Fruit fly (Drosophila melanogaster) whole organism, embryonic: ENCODE measurements around the gene CG12398.
A peak's percentile ranks its signal among the peaks of the same experiment; 100 is the strongest.

Experiments used
- CG10321 ChIP-seq: fragments of 200-800 bp; sonication (Bioruptor generic); IDR thresholded peaks from 2 replicates; pipeline ENCODE4 v1.3.6; 2022; ENCODE audit warnings: missing biosample characterization, missing genetic modification characterization
- CG11723 ChIP-seq: fragments of 200-800 bp; sonication (Bioruptor generic); optimal IDR thresholded peaks from 2 replicates; lab custom pipeline; 2017; ENCODE audit warnings: missing biosample characterization, mild to moderate bottlenecking, missing genetic modification characterization
- CG12071 ChIP-seq: fragments of 200-800 bp; sonication (Bioruptor generic); optimal IDR thresholded peaks from 3 replicates; lab custom pipeline; 2018; ENCODE audit warnings: missing biosample characterization, mild to moderate bottlenecking, missing genetic modification characterization
- CG12155 ChIP-seq: fragments of 200-800 bp; sonication (Bioruptor generic); optimal IDR thresholded peaks from 3 replicates; lab custom pipeline; 2016; ENCODE audit warnings: missing biosample characterization, missing genetic modification characterization
- CG1233 ChIP-seq: fragments of 200-800 bp; sonication (Bioruptor generic); optimal IDR thresholded peaks from 4 replicates; lab custom pipeline; 2018; ENCODE audit warnings: missing biosample characterization, mild to moderate bottlenecking, missing genetic modification characterization
- CG12942 ChIP-seq: fragments of 200-800 bp; sonication (Bioruptor generic); optimal IDR thresholded peaks from 3 replicates; lab custom pipeline; 2016; ENCODE audit warnings: missing biosample characterization, missing genetic modification characterization
- CG13296 ChIP-seq: fragments of 200-800 bp; sonication (Bioruptor generic); optimal IDR thresholded peaks from 3 replicates; lab custom pipeline; 2018; ENCODE audit warnings: missing biosample characterization, mild to moderate bottlenecking, missing genetic modification characterization
- CG15514 ChIP-seq: fragments of 200-800 bp; sonication (Bioruptor generic); optimal IDR thresholded peaks from 3 replicates; lab custom pipeline; 2017; ENCODE audit warnings: missing biosample characterization, missing genetic modification characterization, mild to moderate bottlenecking, moderate library complexity, missing genetic modification reagents
- CG2889 ChIP-seq: fragments of 200-800 bp; sonication (Bioruptor generic); IDR thresholded peaks from 3 replicates; pipeline ENCODE4 v1.3.6; 2022; ENCODE audit warnings: missing biosample characterization, missing genetic modification characterization
- CG3726 ChIP-seq: fragments of 200-800 bp; sonication (Bioruptor generic); IDR thresholded peaks from 3 replicates; pipeline ENCODE4, ENCODE4 v1.3.6; 2022; ENCODE audit warnings: missing biosample characterization, missing genetic modification characterization
- CG42726 ChIP-seq: fragments of 200-800 bp; sonication (Bioruptor generic); IDR thresholded peaks from 2 replicates; pipeline ENCODE4 v1.3.6; 2022; ENCODE audit warnings: missing biosample characterization, missing genetic modification characterization; ENCODE audit not compliant: partially characterized antibody
- CG4328 ChIP-seq: fragments of 200-800 bp; sonication (Bioruptor generic); optimal IDR thresholded peaks from 3 replicates; lab custom pipeline; 2017; ENCODE audit warnings: missing biosample characterization, missing genetic modification reagents, missing genetic modification characterization
- CG7357 ChIP-seq: fragments of 200-800 bp; sonication (Bioruptor generic); IDR thresholded peaks from 3 replicates; pipeline ENCODE4 v1.3.6; 2022; ENCODE audit warnings: missing biosample characterization, missing genetic modification characterization
- CG7556 ChIP-seq: fragments of 200-800 bp; sonication (Bioruptor generic); optimal IDR thresholded peaks from 2 replicates; lab custom pipeline; 2017; ENCODE audit warnings: missing biosample characterization, mild to moderate bottlenecking, missing genetic modification characterization
- CG9215 ChIP-seq: fragments of 200-800 bp; sonication (Bioruptor generic); IDR thresholded peaks from 2 replicates; pipeline ENCODE4 v1.3.6; 2022; ENCODE audit warnings: missing biosample characterization, missing genetic modification characterization
- CG9797 ChIP-seq: fragments of 200-800 bp; sonication (Bioruptor generic); optimal IDR thresholded peaks from 3 replicates; lab custom pipeline; 2018; ENCODE audit warnings: missing biosample characterization, mild to moderate bottlenecking, missing genetic modification characterization
- Camta ChIP-seq: fragments of 200-800 bp; sonication (Bioruptor generic); optimal IDR thresholded peaks from 2 replicates; lab custom pipeline; 2016; ENCODE audit warnings: missing biosample characterization, missing genetic modification characterization
- Dek ChIP-seq: fragments of 200-800 bp; sonication (Bioruptor generic); optimal IDR thresholded peaks from 3 replicates; lab custom pipeline; 2019; ENCODE audit warnings: missing biosample characterization, mild to moderate bottlenecking, missing genetic modification characterization, moderate library complexity
- Dip2 ChIP-seq: fragments of 200-800 bp; sonication (Bioruptor generic); IDR thresholded peaks from 2 replicates; pipeline ENCODE4 v1.3.6; 2022; ENCODE audit warnings: missing biosample characterization, missing genetic modification characterization
- Elba2 ChIP-seq: fragments of 200-800 bp; sonication (Bioruptor generic); optimal IDR thresholded peaks from 3 replicates; lab custom pipeline; 2016; ENCODE audit warnings: missing biosample characterization, missing genetic modification characterization
- Hmr ChIP-seq: fragments of 200-800 bp; sonication (Bioruptor generic); optimal IDR thresholded peaks from 3 replicates; lab custom pipeline; 2017; ENCODE audit warnings: mild to moderate bottlenecking, missing biosample characterization, missing genetic modification reagents, missing genetic modification characterization
- Hmx ChIP-seq: fragments of 200-800 bp; sonication (Bioruptor generic); optimal IDR thresholded peaks from 2 replicates; lab custom pipeline; 2016; ENCODE audit warnings: missing biosample characterization, missing genetic modification characterization
- Hr3 ChIP-seq: fragments of 200-800 bp; sonication (Bioruptor generic); optimal IDR thresholded peaks from 3 replicates; lab custom pipeline; 2016; ENCODE audit warnings: missing biosample characterization, missing genetic modification characterization
- MBD-R2 ChIP-seq: fragments of 200-800 bp; sonication (Bioruptor generic); IDR thresholded peaks from 2 replicates; pipeline ENCODE4 v1.3.6; 2022; ENCODE audit warnings: missing biosample characterization, missing genetic modification characterization
- MESR4 ChIP-seq: fragments of 200-800 bp; sonication (Bioruptor generic); optimal IDR thresholded peaks from 2 replicates; lab custom pipeline; 2018; ENCODE audit warnings: missing biosample characterization, mild to moderate bottlenecking, missing genetic modification characterization, moderate library complexity
- MTF-1 ChIP-seq: fragments of 200-800 bp; sonication (Bioruptor generic); optimal IDR thresholded peaks from 2 replicates; lab custom pipeline; 2018; ENCODE audit warnings: missing biosample characterization, mild to moderate bottlenecking, missing genetic modification characterization, borderline replicate concordance
- Meics ChIP-seq: fragments of 200-800 bp; sonication (Bioruptor generic); optimal IDR thresholded peaks from 2 replicates; lab custom pipeline; 2017; ENCODE audit warnings: missing biosample characterization, mild to moderate bottlenecking, missing genetic modification characterization
- Scr ChIP-seq: fragments of 200-800 bp; sonication (Bioruptor generic); IDR thresholded peaks from 2 replicates; pipeline ENCODE4 v1.3.6; 2022; ENCODE audit warnings: missing biosample characterization, missing genetic modification characterization; ENCODE audit not compliant: partially characterized antibody
- TFAM ChIP-seq: fragments of 200-800 bp; sonication (Bioruptor generic); optimal IDR thresholded peaks from 2 replicates; lab custom pipeline; 2017; ENCODE audit warnings: missing biosample characterization, missing genetic modification characterization, inconsistent platforms
- amos ChIP-seq: fragments of 200-800 bp; sonication (Bioruptor generic); IDR thresholded peaks from 2 replicates; pipeline ENCODE4 v1.3.6; 2022; ENCODE audit warnings: missing biosample characterization, missing genetic modification characterization; ENCODE audit not compliant: partially characterized antibody
- bowl ChIP-seq: fragments of 200-800 bp; sonication (Bioruptor generic); IDR thresholded peaks from 2 replicates; pipeline ENCODE4 v1.3.6; 2022; ENCODE audit warnings: missing biosample characterization, missing genetic modification characterization
- caup ChIP-seq: fragments of 200-800 bp; sonication (Bioruptor generic); optimal IDR thresholded peaks from 3 replicates; lab custom pipeline; 2017; ENCODE audit warnings: missing biosample characterization, mild to moderate bottlenecking, missing genetic modification characterization, moderate library complexity; ENCODE audit not compliant: severe bottlenecking
- dm ChIP-seq: fragments of 200-800 bp; sonication (Bioruptor generic); optimal IDR thresholded peaks from 3 replicates; lab custom pipeline; 2016; ENCODE audit warnings: missing biosample characterization, missing genetic modification characterization
- dmrt99B ChIP-seq: fragments of 200-800 bp; sonication (Bioruptor generic); optimal IDR thresholded peaks from 2 replicates; lab custom pipeline; 2018; ENCODE audit warnings: missing biosample characterization, mild to moderate bottlenecking, missing genetic modification characterization, moderate library complexity
- eve ChIP-seq, 2 experiments: fragments of >200 bp; optimal IDR thresholded peaks; 2 replicates each; lab custom pipeline; 2017; ENCODE audit warnings: missing biosample characterization in 2 of 2, missing genetic modification characterization in 2 of 2
- insv ChIP-seq, 2 experiments: fragments of 200-800 bp; sonication (Bioruptor generic); optimal IDR thresholded peaks; 3 replicates each; lab custom pipeline; 2016 to 2018; ENCODE audit warnings: missing biosample characterization in 2 of 2, missing genetic modification characterization in 2 of 2
- inv ChIP-seq: fragments of 200-800 bp; sonication (Bioruptor generic); IDR thresholded peaks from 2 replicates; pipeline ENCODE4 v1.3.6; 2022; ENCODE audit warnings: missing biosample characterization, missing genetic modification characterization; ENCODE audit not compliant: partially characterized antibody
- jing ChIP-seq: fragments of 200-800 bp; sonication (Bioruptor generic); optimal IDR thresholded peaks from 2 replicates; lab custom pipeline; 2018; ENCODE audit warnings: missing biosample characterization, mild to moderate bottlenecking, missing genetic modification characterization
- nmo ChIP-seq: fragments of 200-800 bp; sonication (Bioruptor generic); optimal IDR thresholded peaks from 2 replicates; lab custom pipeline; 2018; ENCODE audit warnings: missing biosample characterization, mild to moderate bottlenecking, missing genetic modification characterization, moderate library complexity
- pb ChIP-seq: fragments of 200-800 bp; sonication (Bioruptor generic); optimal IDR thresholded peaks from 3 replicates; lab custom pipeline; 2016; ENCODE audit warnings: missing biosample characterization, missing genetic modification characterization
- pum ChIP-seq: fragments of 200-800 bp; sonication (Bioruptor generic); optimal IDR thresholded peaks from 2 replicates; lab custom pipeline; 2016; ENCODE audit warnings: missing biosample characterization, missing genetic modification characterization
- rib ChIP-seq: fragments of 200-800 bp; sonication (Bioruptor generic); IDR thresholded peaks from 2 replicates; pipeline ENCODE4 v1.3.6; 2022; ENCODE audit warnings: missing biosample characterization, missing genetic modification characterization
- sna ChIP-seq: fragments of 200-800 bp; sonication (Bioruptor generic); IDR thresholded peaks from 2 replicates; pipeline ENCODE4 v1.3.6; 2022; ENCODE audit warnings: missing biosample characterization, missing genetic modification characterization; ENCODE audit not compliant: partially characterized antibody
- tna ChIP-seq: fragments of 200-800 bp; sonication (Bioruptor generic); IDR thresholded peaks from 2 replicates; pipeline ENCODE4 v1.3.6; 2022; ENCODE audit warnings: missing biosample characterization, missing genetic modification characterization; ENCODE audit not compliant: partially characterized antibody
- toy ChIP-seq: fragments of 200-800 bp; sonication (Bioruptor generic); IDR thresholded peaks from 2 replicates; pipeline ENCODE4 v1.3.6; 2022; ENCODE audit warnings: missing biosample characterization, missing genetic modification characterization
- trem ChIP-seq: fragments of 200-800 bp; optimal IDR thresholded peaks from 3 replicates; lab custom pipeline; 2019; ENCODE audit warnings: missing biosample characterization, mild to moderate bottlenecking, missing genetic modification characterization, moderate library complexity
- vfl ChIP-seq: fragments of 200-800 bp; sonication (Bioruptor generic); optimal IDR thresholded peaks from 2 replicates; lab custom pipeline; 2016; ENCODE audit warnings: missing biosample characterization, missing genetic modification characterization
- wdn ChIP-seq: fragments of 200-800 bp; sonication (Bioruptor generic); IDR thresholded peaks from 2 replicates; pipeline ENCODE4 v1.3.6; 2022; ENCODE audit warnings: missing biosample characterization, missing genetic modification characterization
- yki ChIP-seq: fragments of >200 bp; optimal IDR thresholded peaks from 3 replicates; lab custom pipeline; 2018
- zf30C ChIP-seq: fragments of 200-800 bp; sonication (Bioruptor generic); optimal IDR thresholded peaks from 3 replicates; lab custom pipeline; 2018; ENCODE audit warnings: missing biosample characterization, mild to moderate bottlenecking, missing genetic modification characterization

Gene CG12398

dm6 chrX:14882536-14883118, 31.0 kb downstream of the CG12398 start, which contains the start of the genes CG45064 and CG45065 (continued):
- TF ChIP-seq toy (GFP tag; lab: Robert Waterston, UW) (no peak), Dip2 (no peak), CG9797 (GFP tag; lab: Kevin White, UChicago) (no peak), CG3726 (GFP tag; lab: Robert Waterston, UW) (peak; percentile 59; the same call in 2 of the 3 replicates), pb (peak; percentile 80), CG12942 (GFP tag; lab: Kevin White, UChicago) (peak; percentile 59), wdn (GFP tag; lab: Robert Waterston, UW) (peak; percentile 56), tna (no peak), Scr (GFP tag; lab: Robert Waterston, UW) (no peak), zf30C (GFP tag; lab: Kevin White, UChicago) (peak; percentile 51), Meics (peak; percentile 73), Dek (tag; lab: Kevin White, UChicago) (peak; percentile 75), CG12155 (GFP tag; lab: Kevin White, UChicago) (peak; percentile 67), trem (tag; lab: Kevin White, UChicago) (peak; percentile 61), vfl (GFP tag; lab: Kevin White, UChicago) (peak; percentile 62), MESR4 (GFP tag; lab: Kevin White, UChicago) (no peak), nmo (GFP tag; lab: Kevin White, UChicago) (peak; percentile 90), CG2889 (GFP tag; lab: Robert Waterston, UW) (0 out of 3 replicates have a peak, but pooled peaks have one; percentile 57), CG7357 (GFP tag; lab: Robert Waterston, UW) (peak; percentile 73), MBD-R2 (GFP tag; lab: Robert Waterston, UW) (peak; percentile 43; the same call in 1 of the 2 replicates), Hr3 (GFP tag; lab: Kevin White, UChicago) (peak; percentile 76), amos (GFP tag; lab: Robert Waterston, UW) (no peak), CG9215 (GFP tag; lab: Robert Waterston, UW) (no peak), yki (lab: Kevin White, UChicago) (no peak), inv (GFP tag; lab: Robert Waterston, UW) (no peak), dmrt99B (peak; percentile 95), Camta (GFP tag; lab: Kevin White, UChicago) (peak; percentile 83), Hmr (GFP tag; lab: Kevin White, UChicago) (peak; percentile 65), sna (GFP tag; lab: Robert Waterston, UW) (no peak), rib (no peak), dm (GFP tag; lab: Kevin White, UChicago) (peak; percentile 38), Hmx (peak; percentile 57), CG42726 (GFP tag; lab: Robert Waterston, UW) (no peak), CG11723 (GFP tag; lab: Kevin White, UChicago) (peak; percentile 78), bowl (peak; percentile 51; the same call in 1 of the 2 replicates), MTF-1 (GFP tag; lab: Kevin White, UChicago) (peak; percentile 62), CG13296 (GFP tag; lab: Kevin White, UChicago) (peak; percentile 49), pum (GFP tag; lab: Kevin White, UChicago) (peak; percentile 86), CG4328 (GFP tag; lab: Kevin White, UChicago) (peak; percentile 36), eve (GFP tag; optimal IDR thresholded peaks at IDR 0.05; lab: Kevin White, UChicago) (peak in 1 of 2 experiments; percentile 95), CG1233 (GFP tag; lab: Kevin White, UChicago) (peak; percentile 63), TFAM (no peak), insv (GFP tag; optimal IDR thresholded peaks at IDR 0.05; lab: Kevin White, UChicago) (no peak), CG7556 (GFP tag; lab: Kevin White, UChicago) (peak; percentile 84), Elba2 (GFP tag; lab: Kevin White, UChicago) (no peak), CG12071 (peak; percentile 83), jing (GFP tag; lab: Kevin White, UChicago) (peak; percentile 82), CG15514 (GFP tag; lab: Kevin White, UChicago) (peak; percentile 35), CG10321 (GFP tag; lab: Robert Waterston, UW) (no peak), caup (GFP tag; lab: Kevin White, UChicago) (peak; percentile 61)
